Fruit fly (Drosophila melanogaster) whole organism, prepupa: Measurements from ENCODE around the gene CG9522.

ENCODE experiments used
- Blimp-1 ChIP-seq: fragments of 200-800 bp; sonication (Bioruptor generic); optimal IDR thresholded peaks from 3 replicates; lab custom pipeline; 2017; ENCODE audit warnings: missing biosample characterization, missing genetic modification characterization, mild to moderate bottlenecking, moderate library complexity, missing genetic modification reagents
- CG11762 ChIP-seq: fragments of 200-800 bp; sonication (Bioruptor generic); optimal IDR thresholded peaks from 3 replicates; lab custom pipeline; 2016; ENCODE audit warnings: missing biosample characterization, missing genetic modification characterization; ENCODE audit not compliant: insufficient read depth
- CG11902 ChIP-seq: fragments of 200-800 bp; sonication (Bioruptor generic); optimal IDR thresholded peaks from 3 replicates; lab custom pipeline; 2016; ENCODE audit warnings: missing biosample characterization, missing genetic modification characterization
- CG1621 ChIP-seq: fragments of 200-800 bp; sonication (Bioruptor generic); optimal IDR thresholded peaks from 3 replicates; lab custom pipeline; 2018; ENCODE audit warnings: missing biosample characterization, mild to moderate bottlenecking, missing genetic modification characterization
- CG16779 ChIP-seq: fragments of 200-800 bp; sonication (Bioruptor generic); optimal IDR thresholded peaks from 3 replicates; lab custom pipeline; 2017; ENCODE audit warnings: missing biosample characterization, mild to moderate bottlenecking, missing genetic modification characterization
- CG31627 ChIP-seq: fragments of 200-800 bp; sonication (Bioruptor generic); optimal IDR thresholded peaks from 3 replicates; lab custom pipeline; 2016; ENCODE audit warnings: missing biosample characterization, missing genetic modification characterization
- CG32006 ChIP-seq: fragments of 200-800 bp; sonication (Bioruptor generic); optimal IDR thresholded peaks from 3 replicates; lab custom pipeline; 2017; ENCODE audit warnings: missing biosample characterization, mild to moderate bottlenecking, missing genetic modification characterization
- CG34406 ChIP-seq: fragments of 200-800 bp; sonication (Bioruptor generic); optimal IDR thresholded peaks from 3 replicates; lab custom pipeline; 2016; ENCODE audit warnings: missing biosample characterization, missing genetic modification characterization
- CG3919 ChIP-seq: fragments of 200-800 bp; sonication (Bioruptor generic); optimal IDR thresholded peaks from 3 replicates; lab custom pipeline; 2016; ENCODE audit warnings: missing biosample characterization, missing genetic modification characterization
- CG6163 ChIP-seq: fragments of 200-800 bp; sonication (Bioruptor generic); IDR thresholded peaks from 3 replicates; pipeline ENCODE4 v1.3.6; 2022; ENCODE audit warnings: missing biosample characterization, missing genetic modification characterization
- CG6276 ChIP-seq: fragments of 200-800 bp; sonication (Bioruptor generic); optimal IDR thresholded peaks from 2 replicates; lab custom pipeline; 2017; ENCODE audit warnings: missing biosample characterization, mild to moderate bottlenecking, missing genetic modification characterization
- CG6792 ChIP-seq: fragments of 200-800 bp; sonication (Bioruptor generic); optimal IDR thresholded peaks from 3 replicates; lab custom pipeline; 2016; ENCODE audit warnings: missing biosample characterization, missing genetic modification characterization
- CG6808 ChIP-seq: fragments of 200-800 bp; sonication (Bioruptor generic); optimal IDR thresholded peaks from 3 replicates; lab custom pipeline; 2017; ENCODE audit warnings: missing biosample characterization, missing genetic modification characterization, mild to moderate bottlenecking, moderate library complexity, missing genetic modification reagents
- CG6854 ChIP-seq: fragments of 200-800 bp; sonication (Bioruptor generic); optimal IDR thresholded peaks from 2 replicates; lab custom pipeline; 2017; ENCODE audit warnings: missing biosample characterization, mild to moderate bottlenecking, missing genetic modification characterization
- CG8119 ChIP-seq: fragments of 200-800 bp; sonication (Bioruptor generic); IDR thresholded peaks from 3 replicates; pipeline ENCODE4 v1.3.6; 2022; ENCODE audit warnings: missing biosample characterization, missing genetic modification characterization
- CG8319 ChIP-seq: fragments of 200-800 bp; sonication (Bioruptor generic); optimal IDR thresholded peaks from 3 replicates; lab custom pipeline; 2016; ENCODE audit warnings: missing biosample characterization, missing genetic modification characterization
- CG9139 ChIP-seq: fragments of 200-800 bp; sonication (Bioruptor generic); optimal IDR thresholded peaks from 3 replicates; lab custom pipeline; 2017; ENCODE audit warnings: missing biosample characterization, mild to moderate bottlenecking, missing genetic modification characterization
- Eip75B ChIP-seq: fragments of 200-800 bp; sonication (Bioruptor generic); optimal IDR thresholded peaks from 3 replicates; lab custom pipeline; 2016; ENCODE audit warnings: missing biosample characterization, missing genetic modification characterization
- Eip78C ChIP-seq: fragments of 200-800 bp; sonication (Bioruptor generic); peaks from one replicate; lab custom pipeline; 2016; ENCODE audit warnings: missing biosample characterization, missing genetic modification characterization
- Ets21C ChIP-seq: fragments of 200-800 bp; sonication (Bioruptor generic); optimal IDR thresholded peaks from 3 replicates; lab custom pipeline; 2016; ENCODE audit warnings: missing biosample characterization, missing genetic modification characterization
- Ets96B ChIP-seq: fragments of 200-800 bp; optimal IDR thresholded peaks from 2 replicates; lab custom pipeline; 2019; ENCODE audit warnings: missing biosample characterization, mild to moderate bottlenecking, missing genetic modification characterization, moderate library complexity
- Gug ChIP-seq: fragments of 200-800 bp; sonication (Bioruptor generic); IDR thresholded peaks from 2 replicates; pipeline ENCODE4 v1.3.6; 2022; ENCODE audit warnings: missing biosample characterization, missing genetic modification characterization
- Hr38 ChIP-seq: sonication (Bioruptor generic); optimal IDR thresholded peaks from 2 replicates; lab custom pipeline; 2016; ENCODE audit warnings: missing biosample characterization, missing genetic modification characterization
- Hr39 ChIP-seq: fragments of 200-800 bp; sonication (Bioruptor generic); optimal IDR thresholded peaks from 2 replicates; lab custom pipeline; 2016; ENCODE audit warnings: missing biosample characterization, missing genetic modification characterization
- Lpt ChIP-seq: fragments of 200-800 bp; sonication (Bioruptor generic); optimal IDR thresholded peaks from 3 replicates; lab custom pipeline; 2016; ENCODE audit warnings: missing biosample characterization, missing genetic modification characterization
- Met ChIP-seq: fragments of 200-800 bp; sonication (Bioruptor generic); optimal IDR thresholded peaks from 3 replicates; lab custom pipeline; 2016; ENCODE audit warnings: missing biosample characterization, missing genetic modification characterization
- Smox ChIP-seq: fragments of 200-800 bp; sonication (Bioruptor generic); optimal IDR thresholded peaks from 3 replicates; lab custom pipeline; 2016; ENCODE audit warnings: missing biosample characterization, missing genetic modification characterization
- Sox102F ChIP-seq: fragments of 200-800 bp; sonication (Bioruptor generic); optimal IDR thresholded peaks from 2 replicates; lab custom pipeline; 2016; ENCODE audit warnings: missing biosample characterization, mild to moderate bottlenecking, missing genetic modification characterization
- Sox14 ChIP-seq: fragments of 200-800 bp; sonication (Bioruptor generic); optimal IDR thresholded peaks from 3 replicates; lab custom pipeline; 2016; ENCODE audit warnings: missing biosample characterization, missing genetic modification characterization
- acj6 ChIP-seq: fragments of 200-800 bp; sonication (Bioruptor generic); optimal IDR thresholded peaks from 3 replicates; lab custom pipeline; 2016; ENCODE audit warnings: missing biosample characterization, missing genetic modification characterization
- cyc ChIP-seq: fragments of 200-800 bp; sonication (Bioruptor generic); optimal IDR thresholded peaks from 3 replicates; lab custom pipeline; 2016; ENCODE audit warnings: missing biosample characterization, missing genetic modification characterization
- dsx ChIP-seq: fragments of 200-800 bp; optimal IDR thresholded peaks from 3 replicates; lab custom pipeline; 2019; ENCODE audit warnings: missing biosample characterization, mild to moderate bottlenecking, missing genetic modification characterization, moderate library complexity; ENCODE audit not compliant: poor library complexity, severe bottlenecking
- eg ChIP-seq: fragments of 200-800 bp; sonication (Bioruptor generic); IDR thresholded peaks from 3 replicates; pipeline ENCODE4 v1.3.6; 2022; ENCODE audit warnings: missing biosample characterization, missing genetic modification characterization
- esn ChIP-seq: fragments of 200-800 bp; sonication (Bioruptor generic); optimal IDR thresholded peaks from 2 replicates; lab custom pipeline; 2016; ENCODE audit warnings: missing biosample characterization, mild to moderate bottlenecking, missing genetic modification characterization, moderate library complexity
- lz ChIP-seq: fragments of 200-800 bp; sonication (Bioruptor generic); optimal IDR thresholded peaks from 3 replicates; lab custom pipeline; 2016; ENCODE audit warnings: missing biosample characterization, missing genetic modification characterization
- net ChIP-seq: fragments of 200-800 bp; sonication (Bioruptor generic); optimal IDR thresholded peaks from 3 replicates; lab custom pipeline; 2016; ENCODE audit warnings: missing biosample characterization, missing genetic modification characterization
- salr ChIP-seq, 2 experiments: fragments of 200-800 bp; sonication (Bioruptor generic); optimal IDR thresholded peaks; 3 replicates each; lab custom pipeline; 2016 to 2018; ENCODE audit warnings: missing biosample characterization in 2 of 2, missing genetic modification characterization in 2 of 2, mild to moderate bottlenecking in 1 of 2
- spab ChIP-seq: fragments of 200-800 bp; sonication (Bioruptor generic); optimal IDR thresholded peaks from 2 replicates; lab custom pipeline; 2017; ENCODE audit warnings: missing biosample characterization, mild to moderate bottlenecking, missing genetic modification characterization, missing genetic modification reagents
- svp ChIP-seq: fragments of 200-800 bp; sonication (Bioruptor generic); peaks from one replicate; lab custom pipeline; 2016; ENCODE audit warnings: missing biosample characterization, missing genetic modification characterization
- topi ChIP-seq: fragments of 200-800 bp; sonication (Bioruptor generic); optimal IDR thresholded peaks from 3 replicates; lab custom pipeline; 2016; ENCODE audit warnings: missing biosample characterization, missing genetic modification characterization

CG9522 gene

dm6 chrX:14868414-14868813, 19.8 kb upstream of the CG9522 start:
- TF ChIP-seq net (GFP tag; lab: Kevin White, UChicago) (no peak), CG6854 (GFP tag; lab: Kevin White, UChicago) (peak; percentile 55), Blimp-1 (peak; percentile 40), Smox (GFP tag; lab: Kevin White, UChicago) (no peak), spab (GFP tag; lab: Kevin White, UChicago) (no peak), lz (GFP tag; lab: Kevin White, UChicago) (no peak), CG32006 (GFP tag; lab: Kevin White, UChicago) (no peak), Sox102F (no peak), CG6276 (GFP tag; lab: Kevin White, UChicago) (peak; percentile 38), Ets21C (GFP tag; lab: Kevin White, UChicago) (no peak), CG31627 (GFP tag; lab: Kevin White, UChicago) (no peak), esn (no peak), Met (no peak), CG3919 (no peak), Gug (GFP tag; lab: Robert Waterston, UW) (no peak), Sox14 (GFP tag; lab: Kevin White, UChicago) (no peak), Hr39 (GFP tag; lab: Kevin White, UChicago) (no peak), CG11762 (GFP tag; lab: Kevin White, UChicago) (no peak), dsx (GFP tag; lab: Kevin White, UChicago) (no peak), CG6163 (GFP tag; lab: Robert Waterston, UW) (no peak; the same call in 2 of the 3 replicates), CG6808 (no peak), CG6792 (GFP tag; lab: Kevin White, UChicago) (no peak), CG1621 (tag; lab: Kevin White, UChicago) (no peak), acj6 (GFP tag; lab: Kevin White, UChicago) (no peak), svp (no peak), CG8119 (no peak; the same call in 2 of the 3 replicates), salr (GFP tag; optimal IDR thresholded peaks at IDR 0.05; lab: Kevin White, UChicago) (no peak), CG9139 (GFP tag; lab: Kevin White, UChicago) (no peak), CG34406 (GFP tag; lab: Kevin White, UChicago) (no peak), Eip75B (GFP tag; lab: Kevin White, UChicago) (no peak), eg (peak; percentile 43; the same call in 1 of the 3 replicates), Hr38 (GFP tag; lab: Kevin White, UChicago) (no peak), Ets96B (tag; lab: Kevin White, UChicago) (no peak), topi (GFP tag; lab: Kevin White, UChicago) (no peak), Eip78C (GFP tag; lab: Kevin White, UChicago) (peak; percentile 32), CG16779 (tag; lab: Kevin White, UChicago) (no peak), cyc (GFP tag; lab: Kevin White, UChicago) (no peak), Lpt (GFP tag; lab: Kevin White, UChicago) (peak; percentile 4)

dm6 chrX:14866911-14867310, 18.3 kb upstream of the CG9522 start:
- no peak for TF ChIP-seq Eip78C (GFP tag; lab: Kevin White, UChicago)
- TF ChIP-seq CG11902 (GFP tag; lab: Kevin White, UChicago), result no peak

dm6 chrX:14862494-14862893, 13.9 kb upstream of the CG9522 start:
- TF ChIP-seq CG6854 (GFP tag; lab: Kevin White, UChicago) (no peak), Eip75B (GFP tag; lab: Kevin White, UChicago) (no peak), CG6276 (GFP tag; lab: Kevin White, UChicago) (no peak), CG8319 (GFP tag; lab: Kevin White, UChicago) (no peak), CG11902 (GFP tag; lab: Kevin White, UChicago) (no peak), Eip78C (GFP tag; lab: Kevin White, UChicago) (peak; percentile 25), CG11762 (GFP tag; lab: Kevin White, UChicago) (no peak)
